Worm (Caenorhabditis elegans): ENCODE data around the gene egg-3.

egg-3 gene

ce11 chrII:10895959-10896358 lies 11.7 kb upstream of the egg-3 start:
- no peak for TF ChIP-seq unc-62 (GFP tag; optimal IDR thresholded peaks at IDR 0.05)

DNA sequence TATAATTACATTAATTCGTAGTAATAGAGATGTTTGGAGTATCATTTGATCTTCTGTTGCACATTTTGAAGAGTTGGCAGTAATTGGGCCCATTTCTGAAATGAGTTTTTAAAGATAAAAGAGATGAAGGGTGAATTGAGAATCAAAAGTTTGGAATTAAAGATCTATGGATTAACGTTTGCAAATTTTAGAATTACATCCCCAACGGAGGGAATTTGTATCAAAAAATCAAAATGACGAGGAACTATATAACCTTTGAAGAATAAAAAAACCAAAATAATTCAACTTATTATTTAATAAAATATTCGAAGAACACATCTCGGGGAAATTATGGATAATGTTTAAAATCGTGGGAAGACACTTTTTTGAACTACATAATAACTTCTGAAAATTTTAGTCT lies 10.8 kb upstream of the egg-3 start, which contains the start of gene sra-10:
TSS of gene sra-10 (minus strand) at position 101 of the 400 bp plus-strand sequence.
- TF ChIP-seq unc-62 (GFP tag; optimal IDR thresholded peaks at IDR 0.05) = no peak

DNA sequence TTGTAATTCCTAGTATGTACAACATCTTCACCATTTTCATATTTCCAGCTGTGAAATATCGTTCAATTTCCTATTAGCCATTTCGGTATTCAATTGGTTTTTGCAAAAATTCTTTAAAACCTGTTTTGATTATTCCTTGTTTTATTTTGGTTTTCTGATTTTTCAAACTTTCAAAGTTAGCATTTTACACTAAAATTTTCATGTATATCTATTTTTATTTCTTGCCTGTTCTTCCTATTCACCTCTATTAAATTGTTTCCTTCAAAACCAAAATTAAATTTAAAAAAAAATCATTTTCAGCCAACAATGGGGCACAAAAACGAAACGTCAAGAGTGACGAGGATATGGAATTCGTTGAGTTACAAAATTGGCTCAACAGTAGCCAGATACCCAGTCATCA lies 4.7 kb upstream of the egg-3 start, which contains the start of gene ptr-8:
TSS of gene ptr-8 (plus strand) at position 301 of the 400 bp plus-strand sequence.
- no peak for TF ChIP-seq unc-62 (GFP tag; optimal IDR thresholded peaks at IDR 0.05)

- no peak for TF ChIP-seq unc-62 (GFP tag; optimal IDR thresholded peaks at IDR 0.05)
Observed at ce11 chrII:10887097-10887496, 2.9 kb upstream of the egg-3 start.

ce11 chrII:10885868-10886514 lies 1.8 kb upstream of the egg-3 start, which contains the start of gene F44F4.3:
F44F4.3 (minus strand) TSS chrII:10885918.
- no peak for TF ChIP-seq unc-62 (GFP tag; optimal IDR thresholded peaks at IDR 0.05)

DNA sequence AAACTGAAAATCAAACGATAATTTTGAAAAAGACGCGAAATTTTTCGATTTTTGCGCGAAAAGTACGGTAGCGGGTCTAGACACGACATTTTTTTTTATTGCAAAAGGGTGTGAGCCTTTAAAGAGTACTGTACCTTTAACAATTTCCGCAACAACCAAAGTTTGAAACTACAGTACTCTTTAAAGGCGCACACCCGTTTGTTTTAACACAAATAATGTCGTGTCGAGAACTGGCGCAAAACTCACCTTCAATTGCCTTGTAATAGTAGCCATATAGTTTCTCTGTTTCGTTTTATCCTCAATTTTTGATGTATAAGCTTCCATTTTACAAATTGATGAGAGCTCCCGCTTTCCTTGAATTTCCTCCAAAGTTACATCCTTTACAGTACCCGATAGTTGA lies 1.0 kb upstream of the egg-3 start:
- no peak for TF ChIP-seq unc-62 (GFP tag; optimal IDR thresholded peaks at IDR 0.05)

ce11 chrII:10880625-10881024 lies 3.6 kb downstream of the egg-3 start, which contains the start of gene lurp-1:
lurp-1 (plus strand) TSS chrII:10880925.
- no peak for TF ChIP-seq unc-62 (GFP tag; optimal IDR thresholded peaks at IDR 0.05)

DNA sequence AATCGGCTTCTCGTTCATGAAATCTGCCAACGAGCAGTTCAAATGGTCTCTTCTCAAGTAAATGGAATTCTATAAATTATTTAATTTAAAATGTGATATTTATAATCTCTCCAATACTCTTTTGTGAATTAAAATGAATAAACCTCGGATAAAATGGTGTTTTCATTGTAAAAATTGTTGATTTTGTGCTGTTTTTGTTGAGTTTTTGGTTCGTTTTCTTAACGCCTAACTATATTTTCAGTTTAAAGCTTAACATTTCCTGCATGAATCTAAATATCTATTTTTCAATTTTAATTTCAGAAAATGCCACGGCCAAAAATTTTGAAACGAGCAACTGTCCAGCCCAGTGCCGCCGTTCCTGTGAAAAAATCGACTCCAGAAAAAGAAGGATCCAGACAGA lies 10.6 kb downstream of the egg-3 start, which contains the start of gene orc-2:
TSS of gene orc-2 (plus strand) at position 301 of the 400 bp plus-strand sequence.
- TF ChIP-seq unc-62 (GFP tag; optimal IDR thresholded peaks at IDR 0.05) = no peak

- TF ChIP-seq unc-62 (GFP tag; optimal IDR thresholded peaks at IDR 0.05) = no peak
Observed at ce11 chrII:10872541-10872940, 11.7 kb downstream of the egg-3 start, which contains the start of the genes cyn-4 and copz-1. cyn-4 (minus strand) TSS chrII:10872611. copz-1 (plus strand) TSS chrII:10872879.

ce11 chrII:10870698-10871097 lies 13.5 kb downstream of the egg-3 start:
- no peak for TF ChIP-seq unc-62 (GFP tag; optimal IDR thresholded peaks at IDR 0.05)

DNA sequence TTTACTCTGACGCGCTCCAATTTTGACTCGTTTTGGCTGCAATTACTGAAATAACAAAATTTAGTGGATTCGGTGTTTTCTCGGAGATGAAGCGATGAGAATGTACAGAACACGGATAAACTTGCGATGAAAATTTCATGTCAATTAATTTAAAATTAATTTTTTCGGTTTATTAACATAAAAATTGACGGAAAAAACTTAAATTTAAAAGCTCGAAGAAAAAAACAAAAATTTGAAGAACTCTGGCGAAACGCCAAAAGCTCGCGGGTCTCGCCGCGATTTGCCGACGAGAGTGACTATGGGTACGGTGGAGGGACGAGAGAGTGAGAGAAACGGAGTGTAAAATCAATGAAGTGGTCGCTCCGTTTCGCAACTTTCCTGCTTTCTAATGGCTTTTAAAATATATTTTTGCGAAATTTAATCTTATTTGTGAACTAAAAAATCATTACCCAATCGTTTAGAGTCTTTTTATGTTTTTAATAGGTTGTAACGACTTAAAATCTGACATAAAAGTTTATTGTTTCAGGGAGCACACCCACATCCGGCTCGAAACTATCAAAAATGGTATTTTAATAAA lies 15.5 kb downstream of the egg-3 start, which contains the start of the genes gmps-1 and cap-2:
TSS of gene gmps-1 (minus strand) at position 51 of the 577 bp plus-strand sequence.
TSS of gene cap-2 (plus strand) at position 527 of the 577 bp plus-strand sequence.
- no peak for TF ChIP-seq unc-62 (GFP tag; optimal IDR thresholded peaks at IDR 0.05)

DNA sequence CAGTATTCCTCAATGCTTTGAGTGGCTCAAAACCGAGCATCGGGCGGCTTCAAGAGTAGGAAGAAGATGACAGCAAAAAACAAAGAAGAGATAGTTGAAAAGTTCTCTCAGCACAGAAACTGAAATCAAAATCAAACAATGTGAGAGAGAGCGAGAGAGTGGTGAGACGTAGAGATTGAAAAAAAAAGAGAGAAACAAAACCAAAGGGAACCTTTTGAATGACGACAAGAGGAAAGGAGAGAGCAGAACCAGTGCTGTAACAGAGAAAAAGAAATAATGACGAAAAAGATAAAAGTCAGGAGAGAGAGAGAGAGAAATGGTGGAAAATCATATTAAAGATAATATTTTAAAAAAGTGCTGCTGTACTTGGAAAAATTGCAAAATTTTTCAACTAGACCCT lies 17.0 kb downstream of the egg-3 start:
- TF ChIP-seq unc-62 (GFP tag; optimal IDR thresholded peaks at IDR 0.05) = no peak

DNA sequence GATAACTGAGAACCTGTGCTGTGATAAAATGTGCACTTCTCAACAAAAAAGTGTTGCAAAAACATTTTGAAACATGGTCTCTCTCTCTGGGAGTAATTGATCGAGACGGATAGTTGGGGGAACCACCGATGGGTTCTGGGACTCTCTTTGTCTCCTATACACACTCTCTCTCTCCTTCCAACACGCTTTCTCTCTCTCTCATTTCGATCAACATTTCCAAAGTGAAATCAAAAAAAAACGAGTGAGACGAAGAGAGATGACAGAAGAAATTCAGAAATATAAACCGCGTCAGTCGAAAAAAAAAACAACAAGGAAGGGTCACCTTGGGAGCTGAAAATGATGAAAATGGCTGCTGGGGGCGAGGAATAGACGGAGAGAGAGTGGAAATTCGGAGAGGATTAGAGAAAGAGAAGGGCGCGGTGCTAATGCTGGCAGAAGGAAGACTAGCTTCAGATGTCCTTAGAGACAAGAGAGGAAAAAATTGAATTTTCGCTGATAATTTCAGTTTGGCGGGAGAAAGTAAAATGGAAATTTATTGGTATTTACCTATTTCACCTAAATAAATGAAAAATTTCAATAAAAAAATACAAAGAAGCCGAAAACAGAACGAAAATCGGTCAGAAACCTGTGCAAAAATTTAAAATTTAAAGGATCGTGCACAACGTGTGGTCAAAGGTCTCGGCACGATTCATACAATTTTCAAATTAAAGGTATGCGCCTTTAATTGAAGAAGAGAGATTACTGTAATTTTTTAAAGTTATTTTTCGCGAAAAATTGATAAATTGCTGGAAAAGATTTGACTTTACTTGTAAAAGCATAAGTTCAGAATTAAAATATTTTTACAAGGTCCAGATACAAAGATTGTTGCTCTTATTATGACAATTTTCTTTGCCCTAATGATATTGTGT lies 21.2 kb downstream of the egg-3 start:
- TF ChIP-seq unc-62 (GFP tag; optimal IDR thresholded peaks at IDR 0.05) = no peak

DNA sequence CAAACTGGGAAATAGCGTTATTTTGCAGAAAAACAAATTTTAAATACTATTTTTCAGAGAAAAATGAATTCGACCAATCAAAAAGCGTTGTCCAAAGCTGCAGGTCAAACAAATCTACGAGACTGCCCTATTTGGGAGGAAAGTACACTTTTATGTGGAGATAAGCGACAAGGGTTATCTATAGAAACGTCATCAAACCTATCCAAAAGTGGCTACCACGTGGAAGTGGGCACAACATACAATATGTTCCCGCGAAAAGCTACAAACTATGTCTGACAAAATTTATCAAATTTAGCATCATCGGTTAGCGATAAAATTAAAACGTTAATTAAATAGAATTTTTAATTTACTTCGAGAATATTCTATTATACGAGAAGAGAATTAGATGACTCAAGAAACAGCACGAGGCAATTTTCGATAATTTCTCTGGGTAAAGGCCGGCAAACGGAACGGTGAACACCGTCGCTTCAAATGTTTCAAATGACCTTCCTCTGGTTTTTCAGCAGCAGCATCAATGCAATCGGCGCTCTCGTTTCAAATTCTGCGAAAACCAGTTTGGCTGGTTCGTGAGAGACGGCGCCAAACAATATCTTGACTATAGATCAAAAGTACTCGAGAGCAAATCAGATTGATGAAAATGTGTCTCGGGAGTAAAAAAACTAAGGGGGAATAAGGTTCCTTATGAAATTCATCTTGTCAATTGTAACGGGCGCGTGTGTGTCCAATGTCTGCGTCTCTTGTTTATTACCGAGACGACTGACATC lies 22.3 kb downstream of the egg-3 start:
- no peak for TF ChIP-seq unc-62 (GFP tag; optimal IDR thresholded peaks at IDR 0.05)

DNA sequence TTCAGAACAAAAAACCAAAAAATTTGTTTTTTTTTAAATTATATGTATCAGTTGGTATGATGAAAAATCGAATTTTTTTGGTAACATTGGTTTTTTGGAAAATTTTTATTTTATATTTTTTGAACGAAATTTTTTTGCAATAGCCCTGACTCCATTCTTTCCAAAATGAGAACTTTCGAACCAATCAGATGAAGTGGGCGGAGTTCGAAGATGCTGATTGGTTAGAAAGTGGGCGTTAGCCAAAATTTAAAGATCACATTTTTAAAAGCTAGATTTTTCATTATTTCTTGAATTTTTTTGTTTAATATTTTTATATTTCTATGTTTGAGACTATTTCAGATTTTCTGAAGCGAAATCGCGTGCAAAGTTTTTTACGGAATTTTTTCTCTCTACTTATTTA lies 22.9 kb downstream of the egg-3 start:
- TF ChIP-seq unc-62 (GFP tag; optimal IDR thresholded peaks at IDR 0.05) = no peak
